Fruit fly (Drosophila melanogaster) whole organism, embryonic: Measurements from ENCODE around the gene Arp2.

Source experiments
- ATbp ChIP-seq: fragments of 200-800 bp; sonication (Bioruptor generic); optimal IDR thresholded peaks from 2 replicates; lab custom pipeline; 2017; ENCODE audit warnings: missing biosample characterization, mild to moderate bottlenecking, missing genetic modification characterization, missing genetic modification reagents
- C15 ChIP-seq: fragments of 200-800 bp; sonication (Bioruptor generic); IDR thresholded peaks from 3 replicates; pipeline ENCODE4 v1.3.6; 2022; ENCODE audit warnings: missing biosample characterization, missing genetic modification characterization
- CG10267 ChIP-seq: fragments of 200-800 bp; sonication (Bioruptor generic); optimal IDR thresholded peaks from 2 replicates; lab custom pipeline; 2018; ENCODE audit warnings: missing biosample characterization, mild to moderate bottlenecking, missing genetic modification characterization, moderate library complexity
- CG10462 ChIP-seq: fragments of 200-800 bp; sonication (Bioruptor generic); optimal IDR thresholded peaks from 2 replicates; lab custom pipeline; 2016; ENCODE audit warnings: missing biosample characterization, missing genetic modification characterization
- CG11247 ChIP-seq: fragments of 200-800 bp; sonication (Bioruptor generic); IDR thresholded peaks from 2 replicates; pipeline ENCODE4 v1.3.6; 2022; ENCODE audit warnings: missing biosample characterization, missing genetic modification characterization
- CG12071 ChIP-seq: fragments of 200-800 bp; sonication (Bioruptor generic); optimal IDR thresholded peaks from 3 replicates; lab custom pipeline; 2018; ENCODE audit warnings: missing biosample characterization, mild to moderate bottlenecking, missing genetic modification characterization
- CG12219 ChIP-seq: fragments of 200-800 bp; sonication (Bioruptor generic); optimal IDR thresholded peaks from 3 replicates; lab custom pipeline; 2018; ENCODE audit warnings: missing biosample characterization, mild to moderate bottlenecking, missing genetic modification characterization
- CG13296 ChIP-seq: fragments of 200-800 bp; sonication (Bioruptor generic); optimal IDR thresholded peaks from 3 replicates; lab custom pipeline; 2018; ENCODE audit warnings: missing biosample characterization, mild to moderate bottlenecking, missing genetic modification characterization
- CG14050 ChIP-seq: fragments of 200-800 bp; sonication (Bioruptor generic); IDR thresholded peaks from 3 replicates; pipeline ENCODE4 v1.3.6; 2022; ENCODE audit warnings: missing biosample characterization, missing genetic modification characterization
- CG14860 ChIP-seq: fragments of 200-800 bp; sonication (Bioruptor generic); IDR thresholded peaks from 3 replicates; pipeline ENCODE4 v1.3.6; 2022; ENCODE audit warnings: missing biosample characterization, missing genetic modification characterization; ENCODE audit not compliant: partially characterized antibody
- CG15479 ChIP-seq: fragments of 200-800 bp; sonication (Bioruptor generic); optimal IDR thresholded peaks from 3 replicates; lab custom pipeline; 2019; ENCODE audit warnings: missing biosample characterization, mild to moderate bottlenecking, missing genetic modification characterization, moderate library complexity
- CG18011 ChIP-seq: fragments of 200-800 bp; sonication (Bioruptor generic); optimal IDR thresholded peaks from 2 replicates; lab custom pipeline; 2017; ENCODE audit warnings: missing biosample characterization, missing genetic modification characterization, mild to moderate bottlenecking, moderate library complexity, missing genotype
- CG18262 ChIP-seq: fragments of 200-800 bp; optimal IDR thresholded peaks from 3 replicates; lab custom pipeline; 2019; ENCODE audit warnings: missing biosample characterization, mild to moderate bottlenecking, missing genetic modification characterization, moderate library complexity
- CG2202 ChIP-seq: fragments of 200-800 bp; sonication (Bioruptor generic); optimal IDR thresholded peaks from 2 replicates; lab custom pipeline; 2018; ENCODE audit warnings: missing biosample characterization, mild to moderate bottlenecking, missing genetic modification characterization
- CG33213 ChIP-seq: fragments of 200-800 bp; sonication (Bioruptor generic); optimal IDR thresholded peaks from 3 replicates; lab custom pipeline; 2016; ENCODE audit warnings: missing biosample characterization, missing genetic modification characterization
- CG6689 ChIP-seq: fragments of 200-800 bp; sonication (Bioruptor generic); IDR thresholded peaks from 2 replicates; pipeline ENCODE4 v1.3.6; 2022; ENCODE audit warnings: missing biosample characterization, missing genetic modification characterization
- CG7963 ChIP-seq: fragments of 200-800 bp; sonication (Bioruptor generic); IDR thresholded peaks from 3 replicates; pipeline ENCODE4 v1.3.6; 2022; ENCODE audit warnings: missing biosample characterization, missing genetic modification characterization; ENCODE audit not compliant: partially characterized antibody
- CG8281 ChIP-seq: fragments of 200-800 bp; sonication (Bioruptor generic); optimal IDR thresholded peaks from 2 replicates; lab custom pipeline; 2018; ENCODE audit warnings: missing biosample characterization, mild to moderate bottlenecking, missing genetic modification characterization, moderate library complexity
- CG8359 ChIP-seq: fragments of 200-800 bp; sonication (Bioruptor generic); optimal IDR thresholded peaks from 2 replicates; lab custom pipeline; 2017; ENCODE audit warnings: missing biosample characterization, mild to moderate bottlenecking, missing genetic modification characterization, borderline replicate concordance
- CG9437 ChIP-seq: fragments of 200-800 bp; sonication (Bioruptor generic); optimal IDR thresholded peaks from 2 replicates; lab custom pipeline; 2018; ENCODE audit warnings: missing biosample characterization, mild to moderate bottlenecking, missing genetic modification characterization
- Camta ChIP-seq: fragments of 200-800 bp; sonication (Bioruptor generic); optimal IDR thresholded peaks from 2 replicates; lab custom pipeline; 2016; ENCODE audit warnings: missing biosample characterization, missing genetic modification characterization
- CrebB ChIP-seq: fragments of 200-800 bp; sonication (Bioruptor generic); optimal IDR thresholded peaks from 3 replicates; lab custom pipeline; 2018; ENCODE audit warnings: missing biosample characterization, mild to moderate bottlenecking, missing genetic modification characterization
- D ChIP-seq, 2 experiments: fragments of 200-800 bp in 1 of 2; fragments of >200 bp in 1 of 2; sonication (Bioruptor generic) in 1 of 2; optimal IDR thresholded peaks; 2 replicates in 1 of 2; 3 replicates in 1 of 2; lab custom pipeline; 2017; ENCODE audit warnings: mild to moderate bottlenecking in 1 of 2, missing biosample characterization in 1 of 2, missing genetic modification characterization in 1 of 2, missing genetic modification reagents in 1 of 2
- Deaf1 ChIP-seq: fragments of 200-800 bp; optimal IDR thresholded peaks from 3 replicates; lab custom pipeline; 2019; ENCODE audit warnings: missing biosample characterization, mild to moderate bottlenecking, missing genetic modification characterization, moderate library complexity
- E2f2 ChIP-seq: fragments of 200-800 bp; sonication (Bioruptor generic); IDR thresholded peaks from 2 replicates; pipeline ENCODE4 v1.3.6; 2022; ENCODE audit warnings: missing biosample characterization, missing genetic modification characterization
- H15 ChIP-seq: fragments of 200-800 bp; sonication (Bioruptor generic); IDR thresholded peaks from 3 replicates; pipeline ENCODE4 v1.3.6; 2022; ENCODE audit warnings: missing biosample characterization, missing genetic modification characterization
- MESR4 ChIP-seq: fragments of 200-800 bp; sonication (Bioruptor generic); optimal IDR thresholded peaks from 2 replicates; lab custom pipeline; 2018; ENCODE audit warnings: missing biosample characterization, mild to moderate bottlenecking, missing genetic modification characterization, moderate library complexity
- Nf-YB ChIP-seq: fragments of 200-800 bp; sonication (Bioruptor generic); optimal IDR thresholded peaks from 3 replicates; lab custom pipeline; 2019; ENCODE audit warnings: missing biosample characterization, mild to moderate bottlenecking, missing genetic modification characterization, moderate library complexity
- NfI ChIP-seq: fragments of 200-800 bp; sonication (Bioruptor generic); optimal IDR thresholded peaks from 3 replicates; lab custom pipeline; 2018; ENCODE audit warnings: missing biosample characterization, mild to moderate bottlenecking, missing genetic modification characterization, moderate library complexity
- Ravus ChIP-seq: fragments of 200-800 bp; sonication (Bioruptor generic); IDR thresholded peaks from 2 replicates; pipeline ENCODE4 v1.3.6; 2022; ENCODE audit warnings: missing biosample characterization, missing genetic modification characterization
- Rfx ChIP-seq: fragments of 200-800 bp; sonication (Bioruptor generic); IDR thresholded peaks from 2 replicates; pipeline ENCODE4 v1.3.6; 2022; ENCODE audit warnings: missing biosample characterization, missing genetic modification characterization
- Spps ChIP-seq: fragments of 200-800 bp; sonication (Bioruptor generic); optimal IDR thresholded peaks from 2 replicates; lab custom pipeline; 2018; ENCODE audit warnings: missing biosample characterization, mild to moderate bottlenecking, missing genetic modification characterization
- Xrp1 ChIP-seq: fragments of 200-800 bp; sonication (Bioruptor generic); IDR thresholded peaks from 2 replicates; pipeline ENCODE4 v1.3.6; 2022; ENCODE audit warnings: missing biosample characterization, missing genetic modification characterization
- abd-A ChIP-seq: fragments of 200-800 bp; sonication (Bioruptor generic); optimal IDR thresholded peaks from 3 replicates; lab custom pipeline; 2019; ENCODE audit warnings: missing biosample characterization, mild to moderate bottlenecking, missing genetic modification characterization, moderate library complexity
- cg ChIP-seq: fragments of 200-800 bp; sonication (Bioruptor generic); optimal IDR thresholded peaks from 3 replicates; lab custom pipeline; 2019; ENCODE audit warnings: missing biosample characterization, mild to moderate bottlenecking, missing genetic modification characterization, moderate library complexity
- chinmo ChIP-seq: fragments of 200-800 bp; sonication (Bioruptor generic); IDR thresholded peaks from 4 replicates; pipeline ENCODE4 v1.3.6; 2022; ENCODE audit warnings: missing biosample characterization, missing genetic modification characterization; ENCODE audit not compliant: partially characterized antibody
- crp ChIP-seq, 2 experiments: fragments of 200-800 bp; sonication (Bioruptor generic); optimal IDR thresholded peaks; 2 replicates in 1 of 2; 3 replicates in 1 of 2; lab custom pipeline; 2017; ENCODE audit warnings: missing biosample characterization in 2 of 2, missing genetic modification characterization in 2 of 2, mild to moderate bottlenecking in 1 of 2, moderate library complexity in 1 of 2
- gsb ChIP-seq: fragments of 200-800 bp; sonication (Bioruptor generic); IDR thresholded peaks from 2 replicates; pipeline ENCODE4 v1.3.6; 2022; ENCODE audit warnings: missing biosample characterization, missing genetic modification characterization
- inv ChIP-seq: fragments of 200-800 bp; sonication (Bioruptor generic); IDR thresholded peaks from 2 replicates; pipeline ENCODE4 v1.3.6; 2022; ENCODE audit warnings: missing biosample characterization, missing genetic modification characterization; ENCODE audit not compliant: partially characterized antibody
- jigr1 ChIP-seq: fragments of 200-800 bp; sonication (Bioruptor generic); IDR thresholded peaks from 3 replicates; pipeline ENCODE4 v1.3.6; 2022; ENCODE audit warnings: missing biosample characterization, missing genetic modification characterization
- ken ChIP-seq: fragments of 200-800 bp; sonication (Bioruptor generic); IDR thresholded peaks from 3 replicates; pipeline ENCODE4 v1.3.6; 2022; ENCODE audit warnings: missing biosample characterization, missing genetic modification characterization
- kni ChIP-seq: fragments of 200-800 bp; sonication (Bioruptor generic); optimal IDR thresholded peaks from 3 replicates; lab custom pipeline; 2017; ENCODE audit warnings: mild to moderate bottlenecking, missing biosample characterization, missing genetic modification reagents, missing genetic modification characterization
- lov ChIP-seq, 2 experiments: fragments of 200-800 bp in 1 of 2; fragments of >200 bp in 1 of 2; sonication (Bioruptor generic) in 1 of 2; IDR thresholded peaks in 1 of 2; optimal IDR thresholded peaks in 1 of 2; 2 replicates in 1 of 2; 3 replicates in 1 of 2; pipeline versions ENCODE4 v1.3.6 to Lab custom; 2017 to 2022; ENCODE audit warnings: missing biosample characterization in 1 of 2, missing genetic modification characterization in 1 of 2
- nerfin-2 ChIP-seq: fragments of 200-800 bp; sonication (Bioruptor generic); IDR thresholded peaks from 2 replicates; pipeline ENCODE4 v1.3.6; 2022; ENCODE audit warnings: missing biosample characterization, missing genetic modification characterization; ENCODE audit not compliant: partially characterized antibody
- sug ChIP-seq: fragments of 200-800 bp; optimal IDR thresholded peaks from 2 replicates; lab custom pipeline; 2019; ENCODE audit warnings: missing biosample characterization, mild to moderate bottlenecking, missing genetic modification characterization, moderate library complexity
- vvl ChIP-seq: fragments of 200-800 bp; sonication (Bioruptor generic); IDR thresholded peaks from 2 replicates; pipeline ENCODE4 v1.3.6; 2022; ENCODE audit warnings: missing biosample characterization, missing genetic modification characterization
- wor ChIP-seq: fragments of 200-800 bp; sonication (Bioruptor generic); IDR thresholded peaks from 2 replicates; pipeline ENCODE4 v1.3.6; 2022; ENCODE audit warnings: missing biosample characterization, missing genetic modification characterization
- z ChIP-seq: fragments of 200-800 bp; sonication (Bioruptor generic); IDR thresholded peaks from 3 replicates; pipeline ENCODE4 v1.3.6; 2022; ENCODE audit warnings: missing biosample characterization, missing genetic modification characterization

Arp2 gene

dm6 chrX:16552567-16552966, 1.2 kb downstream of the Arp2 start (continued):
- no peak for TF ChIP-seq MESR4 (GFP tag; lab: Kevin White, UChicago)
- TF ChIP-seq kni (GFP tag; lab: Kevin White, UChicago) = no peak
- TF ChIP-seq sug = no peak
- TF ChIP-seq E2f2 (GFP tag; lab: Robert Waterston, UW) = peak; percentile 55
- no peak for TF ChIP-seq inv (GFP tag; lab: Robert Waterston, UW)
- TF ChIP-seq Rfx (GFP tag; lab: Robert Waterston, UW) = peak; percentile 84
- no peak for TF ChIP-seq CG15479 (GFP tag; lab: Kevin White, UChicago)
- TF ChIP-seq CG2202 = peak; percentile 58
- TF ChIP-seq D (optimal IDR thresholded peaks at IDR 0.05; lab: Kevin White, UChicago) = no peak
- peak; percentile 83 for TF ChIP-seq D (GFP tag; optimal IDR thresholded peaks at IDR 0.05; lab: Kevin White, UChicago)
- no peak for TF ChIP-seq cg (GFP tag; lab: Kevin White, UChicago)
- 0 out of 3 replicates have a peak, but pooled peaks have one; percentile 27 for TF ChIP-seq C15 (GFP tag; lab: Robert Waterston, UW)
- TF ChIP-seq ATbp (GFP tag; lab: Kevin White, UChicago) = peak; percentile 84
- peak in 1 of 2 experiments; percentile 5 for TF ChIP-seq crp (GFP tag; optimal IDR thresholded peaks at IDR 0.05; lab: Kevin White, UChicago)
- peak; percentile 70 for TF ChIP-seq CG18011 (GFP tag; lab: Kevin White, UChicago)
- TF ChIP-seq CG8281 (tag; lab: Kevin White, UChicago) = no peak
- TF ChIP-seq CG13296 (GFP tag; lab: Kevin White, UChicago) = peak; percentile 82
- TF ChIP-seq CG6689 (GFP tag; lab: Robert Waterston, UW) = peak; percentile 79
- TF ChIP-seq CG12071 = peak; percentile 79
- peak; percentile 46 for TF ChIP-seq Deaf1 (tag; lab: Kevin White, UChicago)
- TF ChIP-seq Ravus (GFP tag; lab: Robert Waterston, UW) = peak; percentile 49; the same call in 1 of the 2 replicates
- TF ChIP-seq jigr1 = no peak
- TF ChIP-seq CG14050 (GFP tag; lab: Robert Waterston, UW) = peak; percentile 71
- TF ChIP-seq gsb = no peak; the same call in 1 of the 2 replicates
- peak; percentile 77 for TF ChIP-seq CG9437 (GFP tag; lab: Kevin White, UChicago)
- peak; percentile 68 for TF ChIP-seq CrebB (tag; lab: Kevin White, UChicago)
- TF ChIP-seq H15 (GFP tag; lab: Robert Waterston, UW) = 0 out of 3 replicates have a peak, but pooled peaks have one; percentile 36
- TF ChIP-seq z (GFP tag; lab: Robert Waterston, UW) = no peak
- peak; percentile 84 for TF ChIP-seq NfI
- no peak for TF ChIP-seq chinmo (GFP tag; lab: Robert Waterston, UW)
- peak; percentile 57; the same call in 2 of the 3 replicates for TF ChIP-seq ken (GFP tag; lab: Robert Waterston, UW)
- peak; percentile 44 for TF ChIP-seq CG8359 (GFP tag; lab: Kevin White, UChicago)
- TF ChIP-seq CG33213 (GFP tag; lab: Kevin White, UChicago) = peak; percentile 49
- peak; percentile 69 for TF ChIP-seq CG11247 (GFP tag; lab: Robert Waterston, UW)
- TF ChIP-seq CG18262 (tag; lab: Kevin White, UChicago) = peak; percentile 88
- peak; percentile 62 for TF ChIP-seq Nf-YB (GFP tag; lab: Kevin White, UChicago)
- no peak for TF ChIP-seq abd-A (tag; lab: Kevin White, UChicago)
- no peak for TF ChIP-seq CG14860 (GFP tag; lab: Robert Waterston, UW)
- peak; percentile 87 for TF ChIP-seq Xrp1 (GFP tag; lab: Robert Waterston, UW)
- no peak for TF ChIP-seq CG7963 (GFP tag; lab: Robert Waterston, UW)
- TF ChIP-seq vvl (GFP tag; lab: Robert Waterston, UW) = peak; percentile 89
- peak; percentile 59 for TF ChIP-seq Spps
- peak; percentile 28; the same call in 1 of the 2 replicates for TF ChIP-seq wor
- TF ChIP-seq lov (optimal IDR thresholded peaks at IDR 0.05; lab: Kevin White, UChicago) = no peak
- 0 out of 3 replicates have a peak, but pooled peaks have one; percentile 53 for TF ChIP-seq lov (GFP tag; IDR thresholded peaks at IDR 0.05; lab: Robert Waterston, UW)
- no peak for TF ChIP-seq nerfin-2 (GFP tag; lab: Robert Waterston, UW)
- TF ChIP-seq Camta (GFP tag; lab: Kevin White, UChicago) = peak; percentile 42
- TF ChIP-seq CG12219 = peak; percentile 75
- peak; percentile 74 for TF ChIP-seq CG10267 (tag; lab: Kevin White, UChicago)
- peak; percentile 62 for TF ChIP-seq CG10462 (GFP tag; lab: Kevin White, UChicago)
